Fruit fly (Drosophila melanogaster) whole organism, embryonic: ENCODE measurements around the gene KFase.

Experiments used
- ATbp ChIP-seq: fragments of 200-800 bp; sonication (Bioruptor generic); optimal IDR thresholded peaks from 2 replicates; lab custom pipeline; 2017; ENCODE audit warnings: missing biosample characterization, mild to moderate bottlenecking, missing genetic modification characterization, missing genetic modification reagents
- Atf3 ChIP-seq: fragments of 200-800 bp; sonication (Bioruptor generic); optimal IDR thresholded peaks from 3 replicates; lab custom pipeline; 2016; ENCODE audit warnings: missing biosample characterization, missing genetic modification characterization
- Blimp-1 ChIP-seq: fragments of 200-800 bp; sonication (Bioruptor generic); optimal IDR thresholded peaks from 3 replicates; lab custom pipeline; 2018; ENCODE audit warnings: missing biosample characterization, missing genetic modification characterization, mild to moderate bottlenecking, moderate library complexity, missing genetic modification reagents
- CG11723 ChIP-seq: fragments of 200-800 bp; sonication (Bioruptor generic); optimal IDR thresholded peaks from 2 replicates; lab custom pipeline; 2017; ENCODE audit warnings: missing biosample characterization, mild to moderate bottlenecking, missing genetic modification characterization
- CG12744 ChIP-seq: fragments of 200-800 bp; sonication (Bioruptor generic); optimal IDR thresholded peaks from 2 replicates; lab custom pipeline; 2016; ENCODE audit warnings: missing biosample characterization, missing genetic modification characterization
- CG12769 ChIP-seq: fragments of 200-800 bp; sonication (Bioruptor generic); optimal IDR thresholded peaks from 2 replicates; lab custom pipeline; 2019; ENCODE audit warnings: missing biosample characterization, mild to moderate bottlenecking, missing genetic modification characterization, moderate library complexity
- CG13624 ChIP-seq: fragments of 200-800 bp; sonication (Bioruptor generic); optimal IDR thresholded peaks from 2 replicates; lab custom pipeline; 2016; ENCODE audit warnings: missing biosample characterization, missing genetic modification characterization
- CG14050 ChIP-seq: fragments of 200-800 bp; sonication (Bioruptor generic); IDR thresholded peaks from 3 replicates; pipeline ENCODE4 v1.3.6; 2022; ENCODE audit warnings: missing biosample characterization, missing genetic modification characterization
- CG1603 ChIP-seq: fragments of 200-800 bp; sonication (Bioruptor generic); optimal IDR thresholded peaks from 2 replicates; lab custom pipeline; 2019; ENCODE audit warnings: missing biosample characterization, mild to moderate bottlenecking, missing genetic modification characterization, moderate library complexity
- CG17328 ChIP-seq: fragments of 200-800 bp; sonication (Bioruptor generic); IDR thresholded peaks from 2 replicates; pipeline ENCODE4 v1.3.6; 2022; ENCODE audit warnings: missing biosample characterization, missing genetic modification characterization
- CG2129 ChIP-seq: fragments of 200-800 bp; sonication (Bioruptor generic); IDR thresholded peaks from 2 replicates; pipeline ENCODE4 v1.3.6; 2022; ENCODE audit warnings: missing biosample characterization, missing genetic modification characterization; ENCODE audit not compliant: partially characterized antibody
- CG33557 ChIP-seq: fragments of 200-800 bp; sonication (Bioruptor generic); optimal IDR thresholded peaks from 2 replicates; lab custom pipeline; 2019; ENCODE audit warnings: missing biosample characterization, mild to moderate bottlenecking, missing genetic modification characterization, moderate library complexity
- CG3838 ChIP-seq: fragments of 200-800 bp; sonication (Bioruptor generic); optimal IDR thresholded peaks from 3 replicates; lab custom pipeline; 2016; ENCODE audit warnings: missing biosample characterization, missing genetic modification characterization
- CG4820 ChIP-seq: fragments of 200-800 bp; sonication (Bioruptor generic); optimal IDR thresholded peaks from 3 replicates; lab custom pipeline; 2016; ENCODE audit warnings: missing biosample characterization, missing genetic modification characterization
- CG6175 ChIP-seq: fragments of 200-800 bp; sonication (Bioruptor generic); IDR thresholded peaks from 3 replicates; pipeline ENCODE4 v1.3.6; 2022; ENCODE audit warnings: missing biosample characterization, missing genetic modification characterization
- CG6689 ChIP-seq: fragments of 200-800 bp; sonication (Bioruptor generic); IDR thresholded peaks from 2 replicates; pipeline ENCODE4 v1.3.6; 2022; ENCODE audit warnings: missing biosample characterization, missing genetic modification characterization
- CG7271 ChIP-seq: fragments of 200-800 bp; sonication (Bioruptor generic); optimal IDR thresholded peaks from 2 replicates; lab custom pipeline; 2018; ENCODE audit warnings: missing biosample characterization, mild to moderate bottlenecking, missing genetic modification characterization, moderate library complexity
- CG9215 ChIP-seq: fragments of 200-800 bp; sonication (Bioruptor generic); IDR thresholded peaks from 2 replicates; pipeline ENCODE4 v1.3.6; 2022; ENCODE audit warnings: missing biosample characterization, missing genetic modification characterization
- CoRest ChIP-seq: fragments of 200-800 bp; sonication (Bioruptor generic); optimal IDR thresholded peaks from 3 replicates; lab custom pipeline; 2018; ENCODE audit warnings: missing biosample characterization, mild to moderate bottlenecking, missing genetic modification characterization, moderate library complexity
- Dll ChIP-seq: fragments of 200-800 bp; sonication (Bioruptor generic); IDR thresholded peaks from 4 replicates; pipeline ENCODE4 v1.3.6; 2022; ENCODE audit warnings: missing biosample characterization, missing genetic modification characterization; ENCODE audit not compliant: partially characterized antibody
- Drgx ChIP-seq: fragments of 200-800 bp; sonication (Bioruptor generic); IDR thresholded peaks from 2 replicates; pipeline ENCODE4 v1.3.6; 2022; ENCODE audit warnings: missing biosample characterization, missing genetic modification characterization
- ERR ChIP-seq: fragments of 200-800 bp; sonication (Bioruptor generic); optimal IDR thresholded peaks from 2 replicates; lab custom pipeline; 2016; ENCODE audit warnings: missing biosample characterization, missing genetic modification characterization
- Ets65A ChIP-seq: fragments of 200-800 bp; sonication (Bioruptor generic); peaks from one replicate; lab custom pipeline; 2016; ENCODE audit warnings: missing biosample characterization, missing genetic modification characterization
- Fer1 ChIP-seq: fragments of 200-800 bp; sonication (Bioruptor generic); optimal IDR thresholded peaks from 2 replicates; lab custom pipeline; 2017; ENCODE audit warnings: missing biosample characterization, mild to moderate bottlenecking, missing genetic modification characterization
- Fer3 ChIP-seq: fragments of 200-800 bp; sonication (Bioruptor generic); optimal IDR thresholded peaks from 2 replicates; lab custom pipeline; 2018; ENCODE audit warnings: missing biosample characterization, mild to moderate bottlenecking, missing genetic modification characterization, moderate library complexity
- Hr78 ChIP-seq, 2 experiments: fragments of 200-800 bp in 1 of 2; fragments of >200 bp in 1 of 2; sonication (Bioruptor generic) in 1 of 2; optimal IDR thresholded peaks; 2 replicates each; lab custom pipeline; 2017 to 2019; ENCODE audit warnings: missing biosample characterization in 2 of 2, missing genetic modification characterization in 2 of 2, mild to moderate bottlenecking in 1 of 2, moderate library complexity in 1 of 2
- Mes4 ChIP-seq: fragments of 200-800 bp; sonication (Bioruptor generic); optimal IDR thresholded peaks from 2 replicates; lab custom pipeline; 2016; ENCODE audit warnings: missing biosample characterization, missing genetic modification characterization
- Opbp ChIP-seq: fragments of 200-800 bp; sonication (Bioruptor generic); IDR thresholded peaks from 3 replicates; pipeline ENCODE4 v1.3.6; 2022; ENCODE audit warnings: missing biosample characterization, missing genetic modification characterization; ENCODE audit not compliant: partially characterized antibody
- PHDP ChIP-seq: fragments of 200-800 bp; sonication (Bioruptor generic); optimal IDR thresholded peaks from 3 replicates; lab custom pipeline; 2018; ENCODE audit warnings: missing biosample characterization, mild to moderate bottlenecking, missing genetic modification characterization, moderate library complexity
- ac ChIP-seq: fragments of 200-800 bp; sonication (Bioruptor generic); optimal IDR thresholded peaks from 3 replicates; lab custom pipeline; 2017; ENCODE audit warnings: missing biosample characterization, mild to moderate bottlenecking, missing genetic modification characterization
- ase ChIP-seq: fragments of 200-800 bp; sonication (Bioruptor generic); IDR thresholded peaks from 3 replicates; pipeline ENCODE4 v1.3.6; 2022; ENCODE audit warnings: missing biosample characterization, missing genetic modification characterization
- btn ChIP-seq: fragments of 200-800 bp; sonication (Bioruptor generic); optimal IDR thresholded peaks from 2 replicates; lab custom pipeline; 2016; ENCODE audit warnings: missing biosample characterization, missing genetic modification characterization
- ci ChIP-seq: fragments of 200-800 bp; sonication (Bioruptor generic); IDR thresholded peaks from 3 replicates; pipeline ENCODE4 v1.3.6; 2022; ENCODE audit warnings: missing biosample characterization, missing genetic modification characterization
- corto ChIP-seq: fragments of 200-800 bp; sonication (Bioruptor generic); optimal IDR thresholded peaks from 2 replicates; lab custom pipeline; 2016; ENCODE audit warnings: missing biosample characterization, mild to moderate bottlenecking, missing genetic modification characterization, moderate library complexity
- crc ChIP-seq: fragments of 200-800 bp; sonication (Bioruptor generic); optimal IDR thresholded peaks from 2 replicates; lab custom pipeline; 2016; ENCODE audit warnings: missing biosample characterization, missing genetic modification characterization
- fu2 ChIP-seq: fragments of 200-800 bp; sonication (Bioruptor generic); optimal IDR thresholded peaks from 2 replicates; lab custom pipeline; 2016; ENCODE audit warnings: missing biosample characterization, missing genetic modification characterization
- ham ChIP-seq: fragments of 200-800 bp; sonication (Bioruptor generic); IDR thresholded peaks from 2 replicates; pipeline ENCODE4 v1.3.6; 2022; ENCODE audit warnings: missing biosample characterization, missing genetic modification characterization
- hkb ChIP-seq, 2 experiments: fragments of 200-800 bp in 1 of 2; fragments of >200 bp in 1 of 2; sonication (Bioruptor generic) in 1 of 2; IDR thresholded peaks in 1 of 2; optimal IDR thresholded peaks in 1 of 2; 2 replicates each; pipeline versions ENCODE4 v1.3.6 to Lab custom; 2017 to 2022; ENCODE audit warnings: missing biosample characterization in 1 of 2, missing genetic modification characterization in 1 of 2
- insv ChIP-seq, 2 experiments: fragments of 200-800 bp; sonication (Bioruptor generic); optimal IDR thresholded peaks; 3 replicates each; lab custom pipeline; 2016 to 2018; ENCODE audit warnings: missing biosample characterization in 2 of 2, missing genetic modification characterization in 2 of 2
- kay ChIP-seq: fragments of 200-800 bp; sonication (Bioruptor generic); optimal IDR thresholded peaks from 2 replicates; lab custom pipeline; 2016; ENCODE audit warnings: missing biosample characterization, missing genetic modification characterization
- ken ChIP-seq: fragments of 200-800 bp; sonication (Bioruptor generic); IDR thresholded peaks from 3 replicates; pipeline ENCODE4 v1.3.6; 2022; ENCODE audit warnings: missing biosample characterization, missing genetic modification characterization
- odd ChIP-seq: fragments of 200-800 bp; sonication (Bioruptor generic); optimal IDR thresholded peaks from 2 replicates; lab custom pipeline; 2017; ENCODE audit warnings: missing biosample characterization, mild to moderate bottlenecking, missing genetic modification characterization
- onecut ChIP-seq: fragments of 200-800 bp; sonication (Bioruptor generic); IDR thresholded peaks from 2 replicates; pipeline ENCODE4 v1.3.6; 2022; ENCODE audit warnings: missing biosample characterization, missing genetic modification characterization
- org-1 ChIP-seq: fragments of 200-800 bp; sonication (Bioruptor generic); optimal IDR thresholded peaks from 2 replicates; lab custom pipeline; 2017; ENCODE audit warnings: missing biosample characterization, missing genetic modification characterization
- pan ChIP-seq, 4 experiments: fragments of >200 bp in 3 of 4; fragments of 200-800 bp in 1 of 4; sonication (Bioruptor generic) in 1 of 4; optimal IDR thresholded peaks in 3 of 4; IDR thresholded peaks in 1 of 4; 2 replicates each; pipeline versions ENCODE4 v1.3.6 to Lab custom; 2017 to 2022; ENCODE audit warnings: missing biosample characterization in 2 of 4, missing genetic modification characterization in 2 of 4, mixed read lengths in 1 of 4
- pfk ChIP-seq: fragments of 200-800 bp; sonication (Bioruptor generic); optimal IDR thresholded peaks from 2 replicates; lab custom pipeline; 2018; ENCODE audit warnings: missing biosample characterization, mild to moderate bottlenecking, missing genetic modification characterization, moderate library complexity
- row ChIP-seq: fragments of 200-800 bp; sonication (Bioruptor generic); IDR thresholded peaks from 3 replicates; pipeline ENCODE4 v1.3.6; 2022; ENCODE audit warnings: missing biosample characterization, missing genetic modification characterization
- so ChIP-seq: fragments of 200-800 bp; sonication (Bioruptor generic); IDR thresholded peaks from 3 replicates; pipeline ENCODE4 v1.3.6; 2022; ENCODE audit warnings: missing biosample characterization, missing genetic modification characterization
- unpg ChIP-seq: fragments of 200-800 bp; sonication (Bioruptor generic); optimal IDR thresholded peaks from 3 replicates; lab custom pipeline; 2018; ENCODE audit warnings: missing biosample characterization, mild to moderate bottlenecking, missing genetic modification characterization, moderate library complexity
- wek ChIP-seq: fragments of 200-800 bp; sonication (Bioruptor generic); optimal IDR thresholded peaks from 3 replicates; lab custom pipeline; 2018; ENCODE audit warnings: missing biosample characterization, mild to moderate bottlenecking, missing genetic modification characterization, moderate library complexity

The KFase gene

dm6 chr2L:6462259-6462658 is 26.3 kb downstream of the KFase start (continued):
- TF ChIP-seq PHDP (tag; lab: Kevin White, UChicago) (no peak), Fer1 (GFP tag; lab: Kevin White, UChicago) (no peak), ham (GFP tag; lab: Robert Waterston, UW) (no peak), pfk (GFP tag; lab: Kevin White, UChicago) (no peak), insv (GFP tag; optimal IDR thresholded peaks at IDR 0.05; lab: Kevin White, UChicago) (no peak), CG1603 (tag; lab: Kevin White, UChicago) (no peak), CG7271 (no peak), ken (GFP tag; lab: Robert Waterston, UW) (peak; percentile 21; the same call in 1 of the 3 replicates), ERR (GFP tag; lab: Kevin White, UChicago) (no peak), Dll (no peak), pan (optimal IDR thresholded peaks at IDR 0.05; lab: Kevin White, UChicago) (no peak), pan (GFP tag; optimal IDR thresholded peaks at IDR 0.05 in 1 of 2, IDR thresholded peaks at IDR 0.05 in 1 of 2) (no peak), fu2 (no peak), unpg (GFP tag; lab: Kevin White, UChicago) (no peak), CG6689 (GFP tag; lab: Robert Waterston, UW) (no peak), CG12744 (GFP tag; lab: Kevin White, UChicago) (no peak), so (GFP tag; lab: Robert Waterston, UW) (0 out of 3 replicates have a peak, but pooled peaks have one; percentile 46), org-1 (GFP tag; lab: Kevin White, UChicago) (no peak), row (GFP tag; lab: Robert Waterston, UW) (no peak), CG12769 (no peak), Ets65A (GFP tag; lab: Kevin White, UChicago) (no peak), Atf3 (GFP tag; lab: Kevin White, UChicago) (no peak), corto (GFP tag; lab: Kevin White, UChicago) (no peak), ci (0 out of 3 replicates have a peak, but pooled peaks have one; percentile 67), ase (0 out of 3 replicates have a peak, but pooled peaks have one; percentile 12), btn (GFP tag; lab: Kevin White, UChicago) (no peak), CG33557 (GFP tag; lab: Kevin White, UChicago) (no peak), wek (GFP tag; lab: Kevin White, UChicago) (peak; percentile 13), CG9215 (GFP tag; lab: Robert Waterston, UW) (no peak), CoRest (tag; lab: Kevin White, UChicago) (no peak), Hr78 (GFP tag; optimal IDR thresholded peaks at IDR 0.05; lab: Kevin White, UChicago) (peak in 1 of 2 experiments; percentile 10), Drgx (GFP tag; lab: Robert Waterston, UW) (no peak), CG2129 (GFP tag; lab: Robert Waterston, UW) (no peak), Blimp-1 (GFP tag; lab: Kevin White, UChicago) (no peak), kay (GFP tag; lab: Kevin White, UChicago) (no peak), ac (GFP tag; lab: Kevin White, UChicago) (peak; percentile 58), hkb (optimal IDR thresholded peaks at IDR 0.05; lab: Kevin White, UChicago) (no peak), hkb (GFP tag; IDR thresholded peaks at IDR 0.05; lab: Robert Waterston, UW) (peak; percentile 23; the same call in 1 of the 2 replicates), CG14050 (GFP tag; lab: Robert Waterston, UW) (no peak), Opbp (GFP tag; lab: Robert Waterston, UW) (no peak), CG6175 (no peak), Fer3 (tag; lab: Kevin White, UChicago) (no peak), CG17328 (no peak), Mes4 (peak; percentile 10), CG4820 (no peak), crc (no peak), onecut (GFP tag; lab: Robert Waterston, UW) (no peak), odd (GFP tag; lab: Kevin White, UChicago) (peak; percentile 10), CG13624 (GFP tag; lab: Kevin White, UChicago) (no peak), CG11723 (GFP tag; lab: Kevin White, UChicago) (no peak), ATbp (GFP tag; lab: Kevin White, UChicago) (peak; percentile 3), CG3838 (GFP tag; lab: Kevin White, UChicago) (no peak)
